Fruit fly (Drosophila melanogaster) whole organism, adult: ENCODE results near the gene RpL6.

Experiments
- CG11617 ChIP-seq: fragments of 200-800 bp; sonication (Bioruptor generic); optimal IDR thresholded peaks from 2 replicates; lab custom pipeline; 2017; ENCODE audit warnings: mild to moderate bottlenecking, missing biosample characterization, missing genetic modification reagents, missing genetic modification characterization
- CG14711 ChIP-seq: fragments of 200-800 bp; sonication (Bioruptor generic); optimal IDR thresholded peaks from 2 replicates; lab custom pipeline; 2018; ENCODE audit warnings: missing biosample characterization, mild to moderate bottlenecking, missing genetic modification characterization, moderate library complexity
- CG1620 ChIP-seq: fragments of 200-800 bp; sonication (Bioruptor generic); optimal IDR thresholded peaks from 2 replicates; lab custom pipeline; 2016; ENCODE audit warnings: missing biosample characterization, missing genetic modification characterization
- CG33017 ChIP-seq: fragments of 200-800 bp; sonication (Bioruptor generic); optimal IDR thresholded peaks from 2 replicates; lab custom pipeline; 2018; ENCODE audit warnings: missing biosample characterization, mild to moderate bottlenecking, missing genetic modification characterization, moderate library complexity
- CG5204 ChIP-seq: fragments of 200-800 bp; sonication (Bioruptor generic); optimal IDR thresholded peaks from 2 replicates; lab custom pipeline; 2016; ENCODE audit warnings: missing biosample characterization, missing genetic modification characterization
- CG7045 ChIP-seq: fragments of 200-800 bp; sonication (Bioruptor generic); optimal IDR thresholded peaks from 2 replicates; lab custom pipeline; 2017; ENCODE audit warnings: missing biosample characterization, mild to moderate bottlenecking, missing genetic modification characterization
- Mnt ChIP-seq: fragments of 200-800 bp; sonication (Bioruptor generic); optimal IDR thresholded peaks from 2 replicates; lab custom pipeline; 2016; ENCODE audit warnings: missing biosample characterization, mild to moderate bottlenecking, missing genetic modification characterization
- bab1 ChIP-seq: fragments of 200-800 bp; sonication (Bioruptor generic); optimal IDR thresholded peaks from 3 replicates; lab custom pipeline; 2019; ENCODE audit warnings: missing biosample characterization, mild to moderate bottlenecking, missing genetic modification characterization, moderate library complexity
- cic ChIP-seq: fragments of 200-800 bp; sonication (Bioruptor generic); optimal IDR thresholded peaks from 2 replicates; lab custom pipeline; 2017; ENCODE audit warnings: missing biosample characterization, mild to moderate bottlenecking, missing genetic modification characterization, moderate library complexity
- cnc ChIP-seq, 2 experiments: fragments of >200 bp; optimal IDR thresholded peaks; 2 replicates each; lab custom pipeline; 2017
- kay ChIP-seq: fragments of 200-800 bp; sonication (Bioruptor generic); peaks from one replicate; lab custom pipeline; 2016; ENCODE audit warnings: missing biosample characterization, missing genetic modification characterization, borderline replicate concordance
- ovo ChIP-seq: fragments of 200-800 bp; sonication (Bioruptor generic); optimal IDR thresholded peaks from 2 replicates; lab custom pipeline; 2016; ENCODE audit warnings: missing biosample characterization, missing genetic modification characterization
- pad ChIP-seq: fragments of 200-800 bp; sonication (Bioruptor generic); optimal IDR thresholded peaks from 3 replicates; lab custom pipeline; 2017; ENCODE audit warnings: missing biosample characterization, missing genetic modification characterization, mild to moderate bottlenecking, moderate library complexity, missing genetic modification reagents
- tj ChIP-seq: fragments of 200-800 bp; sonication (Bioruptor generic); optimal IDR thresholded peaks from 3 replicates; lab custom pipeline; 2017; ENCODE audit warnings: missing biosample characterization, mild to moderate bottlenecking, missing genetic modification characterization, moderate library complexity

dm6 chr3R:31636501-31636900 lies 40.5 kb upstream of the RpL6 start:
- no peak for TF ChIP-seq kay (GFP tag; lab: Kevin White, UChicago)
- TF ChIP-seq CG7045 (GFP tag; lab: Kevin White, UChicago) = no peak
- TF ChIP-seq bab1 (GFP tag; lab: Kevin White, UChicago) = no peak
- TF ChIP-seq CG33017 (tag; lab: Kevin White, UChicago) = no peak
- TF ChIP-seq Mnt = no peak
- no peak for TF ChIP-seq CG14711 (tag; lab: Kevin White, UChicago)
- TF ChIP-seq pad = no peak
- peak; percentile 30 for TF ChIP-seq CG5204 (GFP tag; lab: Kevin White, UChicago)
- TF ChIP-seq CG1620 (GFP tag; lab: Kevin White, UChicago) = no peak
- no peak for TF ChIP-seq cic (GFP tag; lab: Kevin White, UChicago)
- no peak for TF ChIP-seq CG11617 (GFP tag; lab: Kevin White, UChicago)
- TF ChIP-seq ovo (GFP tag; lab: Kevin White, UChicago) = no peak
- no peak for TF ChIP-seq tj (GFP tag; lab: Kevin White, UChicago)
- TF ChIP-seq cnc (optimal IDR thresholded peaks at IDR 0.05; lab: Kevin White, UChicago) = no peak
